Fruit fly (Drosophila melanogaster) whole organism, embryonic: ENCODE data around the gene CG31675.
A peak's percentile ranks its signal among the peaks of the same experiment; 100 is the strongest.

ENCODE experiments used
- CG10209 ChIP-seq: fragments of 200-800 bp; sonication (Bioruptor generic); optimal IDR thresholded peaks from 3 replicates; lab custom pipeline; 2017; ENCODE audit warnings: missing biosample characterization, mild to moderate bottlenecking, missing genetic modification characterization, missing genetic modification reagents
- CG12104 ChIP-seq: fragments of 200-800 bp; sonication (Bioruptor generic); optimal IDR thresholded peaks from 3 replicates; lab custom pipeline; 2016; ENCODE audit warnings: missing biosample characterization, missing genetic modification characterization
- CG13894 ChIP-seq: fragments of 200-800 bp; sonication (Bioruptor generic); optimal IDR thresholded peaks from 3 replicates; lab custom pipeline; 2018; ENCODE audit warnings: missing biosample characterization, mild to moderate bottlenecking, missing genetic modification characterization, moderate library complexity
- CG14710 ChIP-seq: fragments of 200-800 bp; sonication (Bioruptor generic); optimal IDR thresholded peaks from 3 replicates; lab custom pipeline; 2019; ENCODE audit warnings: missing biosample characterization, mild to moderate bottlenecking, missing genetic modification characterization, moderate library complexity
- CG15601 ChIP-seq: fragments of 200-800 bp; sonication (Bioruptor generic); optimal IDR thresholded peaks from 3 replicates; lab custom pipeline; 2019; ENCODE audit warnings: missing biosample characterization, mild to moderate bottlenecking, missing genetic modification characterization, moderate library complexity
- CG18599 ChIP-seq: fragments of 200-800 bp; sonication (Bioruptor generic); optimal IDR thresholded peaks from 3 replicates; lab custom pipeline; 2017; ENCODE audit warnings: missing biosample characterization, missing genetic modification characterization, mild to moderate bottlenecking, moderate library complexity, missing genetic modification reagents
- CG2202 ChIP-seq: fragments of 200-800 bp; sonication (Bioruptor generic); optimal IDR thresholded peaks from 2 replicates; lab custom pipeline; 2018; ENCODE audit warnings: missing biosample characterization, mild to moderate bottlenecking, missing genetic modification characterization
- CG4617 ChIP-seq: fragments of 200-800 bp; sonication (Bioruptor generic); optimal IDR thresholded peaks from 3 replicates; lab custom pipeline; 2016; ENCODE audit warnings: missing biosample characterization, missing genetic modification characterization, borderline replicate concordance
- CG8089 ChIP-seq: fragments of 200-800 bp; sonication (Bioruptor generic); optimal IDR thresholded peaks from 3 replicates; lab custom pipeline; 2016; ENCODE audit warnings: missing biosample characterization, missing genetic modification characterization
- CG8478 ChIP-seq: fragments of >200 bp; optimal IDR thresholded peaks from 2 replicates; lab custom pipeline; 2018
- D ChIP-seq, 2 experiments: fragments of 200-800 bp in 1 of 2; fragments of >200 bp in 1 of 2; sonication (Bioruptor generic) in 1 of 2; optimal IDR thresholded peaks; 2 replicates in 1 of 2; 3 replicates in 1 of 2; lab custom pipeline; 2017; ENCODE audit warnings: mild to moderate bottlenecking in 1 of 2, missing biosample characterization in 1 of 2, missing genetic modification characterization in 1 of 2, missing genetic modification reagents in 1 of 2
- Dbx ChIP-seq: fragments of 200-800 bp; sonication (Bioruptor generic); IDR thresholded peaks from 3 replicates; pipeline ENCODE4 v1.3.6; 2022; ENCODE audit warnings: missing biosample characterization, missing genetic modification characterization
- Dip2 ChIP-seq: fragments of 200-800 bp; sonication (Bioruptor generic); IDR thresholded peaks from 2 replicates; pipeline ENCODE4 v1.3.6; 2022; ENCODE audit warnings: missing biosample characterization, missing genetic modification characterization
- Fer3 ChIP-seq: fragments of 200-800 bp; sonication (Bioruptor generic); optimal IDR thresholded peaks from 2 replicates; lab custom pipeline; 2018; ENCODE audit warnings: missing biosample characterization, mild to moderate bottlenecking, missing genetic modification characterization, moderate library complexity
- Hmr ChIP-seq: fragments of 200-800 bp; sonication (Bioruptor generic); optimal IDR thresholded peaks from 3 replicates; lab custom pipeline; 2017; ENCODE audit warnings: mild to moderate bottlenecking, missing biosample characterization, missing genetic modification reagents, missing genetic modification characterization
- PHDP ChIP-seq: fragments of 200-800 bp; sonication (Bioruptor generic); optimal IDR thresholded peaks from 3 replicates; lab custom pipeline; 2018; ENCODE audit warnings: missing biosample characterization, mild to moderate bottlenecking, missing genetic modification characterization, moderate library complexity
- Pdp1 ChIP-seq, 2 experiments: fragments of 200-800 bp; sonication (Bioruptor generic); optimal IDR thresholded peaks; 3 replicates each; lab custom pipeline; 2016; ENCODE audit warnings: missing biosample characterization in 2 of 2, missing genetic modification characterization in 2 of 2, mild to moderate bottlenecking in 1 of 2, moderate library complexity in 1 of 2
- abd-A ChIP-seq: fragments of 200-800 bp; sonication (Bioruptor generic); optimal IDR thresholded peaks from 3 replicates; lab custom pipeline; 2019; ENCODE audit warnings: missing biosample characterization, mild to moderate bottlenecking, missing genetic modification characterization, moderate library complexity
- ac ChIP-seq: fragments of 200-800 bp; sonication (Bioruptor generic); optimal IDR thresholded peaks from 3 replicates; lab custom pipeline; 2017; ENCODE audit warnings: missing biosample characterization, mild to moderate bottlenecking, missing genetic modification characterization
- bab2 ChIP-seq: fragments of 200-800 bp; sonication (Bioruptor generic); optimal IDR thresholded peaks from 2 replicates; lab custom pipeline; 2016; ENCODE audit warnings: missing biosample characterization, missing genetic modification characterization
- caup ChIP-seq: fragments of 200-800 bp; sonication (Bioruptor generic); optimal IDR thresholded peaks from 3 replicates; lab custom pipeline; 2017; ENCODE audit warnings: missing biosample characterization, mild to moderate bottlenecking, missing genetic modification characterization, moderate library complexity; ENCODE audit not compliant: severe bottlenecking
- chinmo ChIP-seq: fragments of 200-800 bp; sonication (Bioruptor generic); IDR thresholded peaks from 4 replicates; pipeline ENCODE4 v1.3.6; 2022; ENCODE audit warnings: missing biosample characterization, missing genetic modification characterization; ENCODE audit not compliant: partially characterized antibody
- ci ChIP-seq: fragments of 200-800 bp; sonication (Bioruptor generic); IDR thresholded peaks from 3 replicates; pipeline ENCODE4 v1.3.6; 2022; ENCODE audit warnings: missing biosample characterization, missing genetic modification characterization
- cwo ChIP-seq: fragments of 200-800 bp; sonication (Bioruptor generic); optimal IDR thresholded peaks from 3 replicates; lab custom pipeline; 2017; ENCODE audit warnings: missing biosample characterization, missing genetic modification characterization, mild to moderate bottlenecking, moderate library complexity, missing genetic modification reagents
- dm ChIP-seq: fragments of 200-800 bp; sonication (Bioruptor generic); optimal IDR thresholded peaks from 3 replicates; lab custom pipeline; 2016; ENCODE audit warnings: missing biosample characterization, missing genetic modification characterization
- emc ChIP-seq: fragments of 200-800 bp; sonication (Bioruptor generic); optimal IDR thresholded peaks from 2 replicates; lab custom pipeline; 2016; ENCODE audit warnings: missing biosample characterization, missing genetic modification characterization
- eve ChIP-seq, 2 experiments: fragments of >200 bp; optimal IDR thresholded peaks; 2 replicates each; lab custom pipeline; 2017; ENCODE audit warnings: missing biosample characterization in 2 of 2, missing genetic modification characterization in 2 of 2
- gcm2 ChIP-seq: fragments of 200-800 bp; sonication (Bioruptor generic); optimal IDR thresholded peaks from 2 replicates; lab custom pipeline; 2016; ENCODE audit warnings: missing biosample characterization, missing genetic modification characterization
- grn ChIP-seq: fragments of 200-800 bp; sonication (Bioruptor generic); optimal IDR thresholded peaks from 3 replicates; lab custom pipeline; 2017; ENCODE audit warnings: missing biosample characterization, missing genetic modification characterization
- kni ChIP-seq: fragments of 200-800 bp; sonication (Bioruptor generic); optimal IDR thresholded peaks from 3 replicates; lab custom pipeline; 2017; ENCODE audit warnings: mild to moderate bottlenecking, missing biosample characterization, missing genetic modification reagents, missing genetic modification characterization
- lab ChIP-seq: fragments of 200-800 bp; sonication (Bioruptor generic); optimal IDR thresholded peaks from 3 replicates; lab custom pipeline; 2017; ENCODE audit warnings: missing biosample characterization, missing genetic modification characterization, mild to moderate bottlenecking, moderate library complexity, missing genetic modification reagents
- lola ChIP-seq, 3 experiments: fragments of >200 bp in 2 of 3; fragments of 200-800 bp in 1 of 3; sonication (Bioruptor generic) in 1 of 3; optimal IDR thresholded peaks; 2 replicates each; lab custom pipeline; 2017 to 2019; ENCODE audit warnings: missing biosample characterization in 3 of 3, missing genetic modification characterization in 3 of 3, mild to moderate bottlenecking in 1 of 3, moderate library complexity in 1 of 3
- org-1 ChIP-seq: fragments of 200-800 bp; sonication (Bioruptor generic); optimal IDR thresholded peaks from 2 replicates; lab custom pipeline; 2017; ENCODE audit warnings: missing biosample characterization, missing genetic modification characterization
- schlank ChIP-seq: fragments of 200-800 bp; sonication (Bioruptor generic); optimal IDR thresholded peaks from 2 replicates; lab custom pipeline; 2018; ENCODE audit warnings: missing biosample characterization, mild to moderate bottlenecking, missing genetic modification characterization
- sd ChIP-seq: fragments of 200-800 bp; sonication (Bioruptor generic); optimal IDR thresholded peaks from 3 replicates; lab custom pipeline; 2018; ENCODE audit warnings: missing biosample characterization, mild to moderate bottlenecking, missing genetic modification characterization, moderate library complexity
- sens ChIP-seq: fragments of 200-800 bp; sonication (Bioruptor generic); peaks from one replicate; lab custom pipeline; 2016; ENCODE audit warnings: missing biosample characterization, missing genetic modification characterization
- ssp ChIP-seq: fragments of 200-800 bp; sonication (Bioruptor generic); IDR thresholded peaks from 2 replicates; pipeline ENCODE4 v1.3.6; 2022; ENCODE audit warnings: missing biosample characterization, missing genetic modification characterization
- wor ChIP-seq: fragments of 200-800 bp; sonication (Bioruptor generic); IDR thresholded peaks from 2 replicates; pipeline ENCODE4 v1.3.6; 2022; ENCODE audit warnings: missing biosample characterization, missing genetic modification characterization

Gene CG31675

dm6 chr2L:20896681-20897341, 29.3 kb downstream of the CG31675 start (continued):
- TF ChIP-seq CG18599 (GFP tag; lab: Kevin White, UChicago) (peak; percentile 38), schlank (tag; lab: Kevin White, UChicago) (peak; percentile 15), Dbx (no peak), CG14710 (peak; percentile 40), CG8478 (lab: Kevin White, UChicago) (no peak), lola (GFP tag; optimal IDR thresholded peaks at IDR 0.05; lab: Kevin White, UChicago) (peak in 1 of 3 experiments; percentile 10), CG8089 (peak; percentile 46), eve (GFP tag; optimal IDR thresholded peaks at IDR 0.05; lab: Kevin White, UChicago) (peak in 1 of 2 experiments; percentile 20), D (optimal IDR thresholded peaks at IDR 0.05; lab: Kevin White, UChicago) (no peak), D (GFP tag; optimal IDR thresholded peaks at IDR 0.05; lab: Kevin White, UChicago) (peak; percentile 54), bab2 (peak; percentile 9), CG12104 (GFP tag; lab: Kevin White, UChicago) (peak; percentile 35), CG15601 (tag; lab: Kevin White, UChicago) (peak; percentile 87), emc (GFP tag; lab: Kevin White, UChicago) (no peak), wor (GFP tag; lab: Robert Waterston, UW) (no peak), caup (GFP tag; lab: Kevin White, UChicago) (peak; percentile 12), PHDP (peak; percentile 34), CG10209 (GFP tag; lab: Kevin White, UChicago) (peak; percentile 27), ac (GFP tag; lab: Kevin White, UChicago) (peak; percentile 32), gcm2 (GFP tag; lab: Kevin White, UChicago) (no peak), ssp (GFP tag; lab: Robert Waterston, UW) (no peak), lab (peak; percentile 79), CG2202 (tag; lab: Kevin White, UChicago) (peak; percentile 55), ci (GFP tag; lab: Robert Waterston, UW) (peak; percentile 84), Fer3 (tag; lab: Kevin White, UChicago) (peak; percentile 46), kni (GFP tag; lab: Kevin White, UChicago) (peak; percentile 85)

dm6 chr2L:20898478-20899075, 31.0 kb downstream of the CG31675 start:
- TF ChIP-seq Hmr (GFP tag; lab: Kevin White, UChicago) (no peak), sens (GFP tag; lab: Kevin White, UChicago) (peak; percentile 29), Dip2 (GFP tag; lab: Robert Waterston, UW) (no peak), org-1 (GFP tag; lab: Kevin White, UChicago) (no peak), Pdp1 (GFP tag; optimal IDR thresholded peaks at IDR 0.05; lab: Kevin White, UChicago) (peak in 1 of 2 experiments; percentile 50), cwo (GFP tag; lab: Kevin White, UChicago) (peak; percentile 66), abd-A (tag; lab: Kevin White, UChicago) (peak; percentile 40), CG4617 (GFP tag; lab: Kevin White, UChicago) (no peak), sd (tag; lab: Kevin White, UChicago) (peak; percentile 78)

DNA sequence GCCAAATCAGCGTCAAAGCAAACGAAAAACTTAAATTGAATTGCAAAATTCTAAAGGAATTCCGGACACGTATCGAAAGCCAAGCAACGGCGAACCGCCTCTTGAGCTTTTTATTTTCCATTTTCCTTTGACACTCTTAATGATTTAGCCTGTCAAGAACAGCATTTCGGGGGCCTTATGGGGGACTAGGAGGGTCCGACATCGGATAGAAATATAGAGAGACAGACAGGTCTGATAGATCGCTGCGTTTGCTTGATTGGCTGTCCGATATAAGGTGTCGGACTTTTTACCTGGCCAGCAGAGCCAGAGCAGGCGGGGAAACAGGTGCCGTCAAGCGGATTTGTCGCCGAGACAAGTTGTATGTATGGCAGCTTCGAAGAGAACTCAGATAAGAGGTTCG, 36.8 kb downstream of the CG31675 start:
- TF ChIP-seq grn (GFP tag; lab: Kevin White, UChicago) (peak; percentile 15), dm (GFP tag; lab: Kevin White, UChicago) (no peak), CG13894 (tag; lab: Kevin White, UChicago) (peak; percentile 94), lab (peak; percentile 5), chinmo (GFP tag; lab: Robert Waterston, UW) (0 out of 4 replicates have a peak, but pooled peaks have one; percentile 36)
- TF ChIP-seq, all 482 proteins: peak for 4
